Fruit fly (Drosophila melanogaster): Measurements from ENCODE around the gene lectin-37Db.

DNA sequence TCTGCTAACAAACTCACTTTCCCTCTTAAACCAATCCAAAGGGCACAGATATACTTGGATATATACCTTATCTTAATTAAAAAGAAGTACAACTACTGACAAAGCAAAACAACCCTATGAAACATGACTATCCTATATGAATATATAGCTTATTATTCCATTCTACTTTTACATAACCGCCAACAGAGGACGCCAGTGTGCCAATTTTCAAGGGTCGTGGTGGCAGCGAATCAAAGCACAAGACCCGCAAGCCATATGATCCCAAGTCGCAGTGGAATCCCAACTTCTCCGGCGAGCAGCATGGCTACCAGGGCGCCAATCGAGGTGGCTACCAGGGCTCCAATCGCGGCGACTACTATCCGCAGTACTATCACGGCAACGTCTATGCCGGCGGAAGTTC is 36.5 kb upstream of the lectin-37Db start:
- TF ChIP-seq h (optimal IDR thresholded peaks at IDR 0.05) (no peak), psq (optimal IDR thresholded peaks at IDR 0.05) (no peak), insv (optimal IDR thresholded peaks at IDR 0.05) (no peak)

All from Kc167 (cell line).